Fruit fly (Drosophila melanogaster) whole organism, pupa: ENCODE data around the gene scrib.

Experiments used
- CG10348 ChIP-seq: fragments of 200-800 bp; sonication (Bioruptor generic); IDR thresholded peaks from 2 replicates; pipeline ENCODE4 v1.3.6; 2022; ENCODE audit warnings: missing biosample characterization, missing genetic modification characterization
- CG12605 ChIP-seq: fragments of 200-800 bp; sonication (Bioruptor generic); IDR thresholded peaks from 2 replicates; pipeline ENCODE4 v1.3.6; 2022; ENCODE audit warnings: missing biosample characterization, missing genetic modification characterization
- CG13204 ChIP-seq: fragments of 200-800 bp; sonication (Bioruptor generic); optimal IDR thresholded peaks from 2 replicates; lab custom pipeline; 2018; ENCODE audit warnings: missing biosample characterization, mild to moderate bottlenecking, missing genetic modification characterization, moderate library complexity
- CG14655 ChIP-seq: fragments of 200-800 bp; sonication (Bioruptor generic); optimal IDR thresholded peaks from 3 replicates; lab custom pipeline; 2017; ENCODE audit warnings: mild to moderate bottlenecking, missing biosample characterization, missing genetic modification reagents, missing genetic modification characterization
- CG15710 ChIP-seq: fragments of 200-800 bp; sonication (Bioruptor generic); optimal IDR thresholded peaks from 2 replicates; lab custom pipeline; 2018; ENCODE audit warnings: missing biosample characterization, mild to moderate bottlenecking, missing genetic modification characterization, moderate library complexity
- CG17806 ChIP-seq: fragments of 200-800 bp; sonication (Bioruptor generic); optimal IDR thresholded peaks from 2 replicates; lab custom pipeline; 2018; ENCODE audit warnings: missing biosample characterization, mild to moderate bottlenecking, missing genetic modification characterization, moderate library complexity
- CG32121 ChIP-seq: fragments of 200-800 bp; sonication (Bioruptor generic); IDR thresholded peaks from 2 replicates; pipeline ENCODE4 v1.3.6; 2022; ENCODE audit warnings: missing biosample characterization, missing genetic modification characterization
- CG34367 ChIP-seq: fragments of 200-800 bp; sonication (Bioruptor generic); optimal IDR thresholded peaks from 2 replicates; lab custom pipeline; 2018; ENCODE audit warnings: missing biosample characterization, mild to moderate bottlenecking, missing genetic modification characterization
- CG4496 ChIP-seq: fragments of 200-800 bp; sonication (Bioruptor generic); IDR thresholded peaks from 3 replicates; pipeline ENCODE4 v1.3.6; 2022; ENCODE audit warnings: missing biosample characterization, missing genetic modification characterization
- CG8159 ChIP-seq: fragments of 200-800 bp; sonication (Bioruptor generic); optimal IDR thresholded peaks from 3 replicates; lab custom pipeline; 2018; ENCODE audit warnings: missing biosample characterization, mild to moderate bottlenecking, missing genetic modification characterization, moderate library complexity
- CG8301 ChIP-seq: fragments of 200-800 bp; sonication (Bioruptor generic); optimal IDR thresholded peaks from 2 replicates; lab custom pipeline; 2018; ENCODE audit warnings: missing biosample characterization, mild to moderate bottlenecking, missing genetic modification characterization
- CG9948 ChIP-seq: fragments of 200-800 bp; sonication (Bioruptor generic); optimal IDR thresholded peaks from 2 replicates; lab custom pipeline; 2018; ENCODE audit warnings: missing biosample characterization, mild to moderate bottlenecking, missing genetic modification characterization, moderate library complexity
- D1 ChIP-seq: fragments of 200-800 bp; sonication (Bioruptor generic); optimal IDR thresholded peaks from 2 replicates; lab custom pipeline; 2018; ENCODE audit warnings: missing biosample characterization, mild to moderate bottlenecking, missing genetic modification characterization, moderate library complexity
- EcR ChIP-seq: fragments of 200-800 bp; sonication (Bioruptor generic); optimal IDR thresholded peaks from 3 replicates; lab custom pipeline; 2019; ENCODE audit warnings: missing biosample characterization, missing genetic modification characterization, mild to moderate bottlenecking, moderate library complexity, missing genetic modification reagents
- Ets98B ChIP-seq: fragments of 200-800 bp; sonication (Bioruptor generic); IDR thresholded peaks from 2 replicates; pipeline ENCODE4 v1.3.6; 2022; ENCODE audit warnings: missing biosample characterization, missing genetic modification characterization
- Pif1A ChIP-seq: fragments of 200-800 bp; sonication (Bioruptor generic); optimal IDR thresholded peaks from 3 replicates; lab custom pipeline; 2016; ENCODE audit warnings: missing biosample characterization, missing genetic modification characterization
- Pif1B ChIP-seq: fragments of 200-800 bp; sonication (Bioruptor generic); optimal IDR thresholded peaks from 3 replicates; lab custom pipeline; 2016; ENCODE audit warnings: missing biosample characterization, missing genetic modification characterization
- Snoo ChIP-seq: fragments of 200-800 bp; sonication (Bioruptor generic); optimal IDR thresholded peaks from 3 replicates; lab custom pipeline; 2017; ENCODE audit warnings: missing biosample characterization, mild to moderate bottlenecking, missing genetic modification characterization, inconsistent platforms
- fd96Ca ChIP-seq: fragments of 200-800 bp; sonication (Bioruptor generic); IDR thresholded peaks from 3 replicates; pipeline ENCODE4 v1.3.6; 2022; ENCODE audit warnings: missing biosample characterization, missing genetic modification characterization
- gl ChIP-seq: fragments of 200-800 bp; sonication (Bioruptor generic); optimal IDR thresholded peaks from 2 replicates; lab custom pipeline; 2018; ENCODE audit warnings: missing biosample characterization, mild to moderate bottlenecking, missing genetic modification characterization
- rn ChIP-seq: fragments of 200-800 bp; sonication (Bioruptor generic); IDR thresholded peaks from 2 replicates; pipeline ENCODE4 v1.3.6; 2022; ENCODE audit warnings: missing biosample characterization, missing genetic modification characterization

scrib gene

dm6 chr3R:26556544-26557346, 20.6 kb downstream of the scrib start:
- TF ChIP-seq CG12605 (no peak), rn (GFP tag; lab: Robert Waterston, UW) (no peak), Pif1B (GFP tag; lab: Kevin White, UChicago) (no peak), EcR (GFP tag; lab: Kevin White, UChicago) (no peak), CG17806 (tag; lab: Kevin White, UChicago) (no peak), CG32121 (no peak), CG15710 (tag; lab: Kevin White, UChicago) (no peak), gl (no peak), CG8301 (tag; lab: Kevin White, UChicago) (no peak), CG4496 (GFP tag; lab: Robert Waterston, UW) (no peak), CG13204 (no peak), D1 (tag; lab: Kevin White, UChicago) (no peak), CG14655 (no peak)

- TF ChIP-seq Ets98B (GFP tag; lab: Robert Waterston, UW) (peak; percentile 65), EcR (GFP tag; lab: Kevin White, UChicago) (no peak), CG8301 (tag; lab: Kevin White, UChicago) (peak; percentile 36), Snoo (tag; lab: Kevin White, UChicago) (no peak), CG12605 (0 out of 2 replicates have a peak, but pooled peaks have one; percentile 39), CG4496 (GFP tag; lab: Robert Waterston, UW) (peak; percentile 81), CG17806 (tag; lab: Kevin White, UChicago) (no peak), CG13204 (no peak), Pif1B (GFP tag; lab: Kevin White, UChicago) (no peak), CG34367 (no peak), CG14655 (peak; percentile 31), D1 (tag; lab: Kevin White, UChicago) (no peak), CG8159 (tag; lab: Kevin White, UChicago) (peak; percentile 8), CG32121 (peak; percentile 71), CG15710 (tag; lab: Kevin White, UChicago) (peak; percentile 5), Pif1A (peak; percentile 25), CG9948 (tag; lab: Kevin White, UChicago) (no peak), fd96Ca (GFP tag; lab: Robert Waterston, UW) (peak; percentile 70), rn (GFP tag; lab: Robert Waterston, UW) (no peak), CG10348 (GFP tag; lab: Robert Waterston, UW) (no peak), gl (no peak)
These were observed 21.5 kb downstream of the scrib start for dm6 chr3R:26557532-26558244.

- TF ChIP-seq fd96Ca (GFP tag; lab: Robert Waterston, UW) (peak; percentile 47; the same call in 2 of the 3 replicates), CG34367 (no peak), CG12605 (peak; percentile 40), CG17806 (tag; lab: Kevin White, UChicago) (no peak), CG8159 (tag; lab: Kevin White, UChicago) (no peak), Pif1B (GFP tag; lab: Kevin White, UChicago) (no peak), CG13204 (no peak), CG32121 (peak; percentile 45; the same call in 1 of the 2 replicates), CG10348 (GFP tag; lab: Robert Waterston, UW) (no peak), CG15710 (tag; lab: Kevin White, UChicago) (no peak), CG14655 (no peak), CG8301 (tag; lab: Kevin White, UChicago) (no peak), CG4496 (GFP tag; lab: Robert Waterston, UW) (peak; percentile 50; the same call in 1 of the 3 replicates), Snoo (tag; lab: Kevin White, UChicago) (no peak), CG9948 (tag; lab: Kevin White, UChicago) (no peak), Ets98B (GFP tag; lab: Robert Waterston, UW) (peak; percentile 43; the same call in 1 of the 2 replicates), rn (GFP tag; lab: Robert Waterston, UW) (no peak), D1 (tag; lab: Kevin White, UChicago) (no peak), Pif1A (no peak), gl (no peak), EcR (GFP tag; lab: Kevin White, UChicago) (no peak)
These were observed 30.7 kb downstream of the scrib start for dm6 chr3R:26566816-26567215.

dm6 chr3R:26568137-26568727, 32.1 kb downstream of the scrib start:
- TF ChIP-seq CG17806 (tag; lab: Kevin White, UChicago) (no peak), Ets98B (GFP tag; lab: Robert Waterston, UW) (no peak; the same call in 1 of the 2 replicates), Pif1B (GFP tag; lab: Kevin White, UChicago) (peak; percentile 31), EcR (GFP tag; lab: Kevin White, UChicago) (peak; percentile 1), CG4496 (GFP tag; lab: Robert Waterston, UW) (no peak), gl (no peak), fd96Ca (GFP tag; lab: Robert Waterston, UW) (no peak)
- TF ChIP-seq, all 21 proteins: peak for 2

- TF ChIP-seq CG12605: no peak
- TF ChIP-seq Ets98B (GFP tag; lab: Robert Waterston, UW): no peak
These were observed 34.3 kb downstream of the scrib start for dm6 chr3R:26570422-26570821.
